Fruit fly (Drosophila melanogaster): ENCODE data around the gene bap.

Gene bap

dm6 chr3R:21393005-21393729 is 4.5 kb downstream of the bap start (continued):
- TF ChIP-seq sim (GFP tag; IDR thresholded peaks at IDR 0.05), result no peak
- no peak for TF ChIP-seq Bgb (GFP tag; IDR thresholded peaks at IDR 0.05; ENCODE audit: partially characterized antibody)
- peak; percentile 99 for TF ChIP-seq twi (tag; optimal IDR thresholded peaks at IDR 0.05)
- TF ChIP-seq CG11247 (GFP tag; IDR thresholded peaks at IDR 0.05), result no peak
- TF ChIP-seq CoRest (tag; optimal IDR thresholded peaks at IDR 0.05), result no peak
- no peak for TF ChIP-seq mld (GFP tag; IDR thresholded peaks at IDR 0.05; ENCODE audit: partially characterized antibody)
- TF ChIP-seq CG7987 (GFP tag; optimal IDR thresholded peaks at IDR 0.05), result no peak
- TF ChIP-seq C15 (GFP tag; IDR thresholded peaks at IDR 0.05), result no peak
- TF ChIP-seq ara (GFP tag; IDR thresholded peaks at IDR 0.05), result no peak
- no peak for TF ChIP-seq MTF-1 (GFP tag; optimal IDR thresholded peaks at IDR 0.05; ENCODE audit: borderline replicate concordance)
- no peak for TF ChIP-seq HLH54F (GFP tag; optimal IDR thresholded peaks at IDR 0.05)
- TF ChIP-seq CG15479 (GFP tag; optimal IDR thresholded peaks at IDR 0.05), result no peak

DNA sequence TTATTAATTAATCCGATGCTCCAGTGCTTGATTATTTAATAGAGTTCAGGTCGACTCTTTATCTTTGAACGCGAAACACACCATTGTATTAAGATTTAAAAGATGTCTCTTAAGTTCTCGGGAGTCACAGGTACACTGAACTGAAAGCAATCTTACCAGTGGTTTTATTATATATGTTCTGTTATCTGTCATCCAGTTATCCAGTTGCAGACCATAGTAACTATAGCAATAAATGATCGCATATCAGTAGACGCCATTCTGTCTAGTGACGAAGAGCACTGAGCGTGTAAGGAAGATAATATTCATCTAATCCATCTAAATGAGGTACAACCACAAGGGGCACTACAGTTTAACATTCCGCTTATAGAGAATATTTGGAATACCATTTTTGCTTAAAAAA is 11.0 kb downstream of the bap start, which contains the start of gene Ugt49B2:
Gene Ugt49B2 (minus strand): TSS at position 101 of the 400 bp plus-strand sequence.
- TF ChIP-seq Meics (GFP tag; optimal IDR thresholded peaks at IDR 0.05) (peak; percentile 73), ab (GFP tag; optimal IDR thresholded peaks at IDR 0.05) (no peak), Ada2b (GFP tag; IDR thresholded peaks at IDR 0.05) (no peak), Doc3 (GFP tag; IDR thresholded peaks at IDR 0.05; ENCODE audit: partially characterized antibody) (no peak), dimm (GFP tag; IDR thresholded peaks at IDR 0.05) (no peak), CG7357 (GFP tag; IDR thresholded peaks at IDR 0.05) (no peak), CG17802 (tag; optimal IDR thresholded peaks at IDR 0.05) (no peak), CG8388 (GFP tag; optimal IDR thresholded peaks at IDR 0.05) (no peak)

DNA sequence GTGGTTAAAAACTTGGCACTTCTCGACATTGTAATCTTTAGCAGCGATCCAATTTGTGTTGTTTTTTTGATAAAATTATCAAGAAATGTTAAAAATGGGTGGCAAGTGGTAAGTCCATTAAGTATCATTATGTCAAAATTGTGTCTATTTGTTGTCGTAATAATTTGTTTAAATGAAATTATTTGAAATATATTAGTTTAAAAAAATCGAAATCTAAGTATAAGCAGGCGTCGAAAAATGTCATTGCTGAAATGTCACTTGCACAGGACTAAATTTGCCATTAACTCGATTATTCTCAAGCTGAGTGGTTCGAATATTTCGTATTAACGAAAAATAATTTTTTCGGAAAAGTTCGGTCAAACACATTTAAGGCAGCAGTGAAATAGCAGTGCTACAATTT is 14.8 kb downstream of the bap start, which contains the start of gene CG7907:
Gene CG7907 (plus strand): TSS at position 301 of the 400 bp plus-strand sequence.
- TF ChIP-seq HLH54F (GFP tag; optimal IDR thresholded peaks at IDR 0.05) (no peak), wdn (GFP tag; IDR thresholded peaks at IDR 0.05) (no peak), C15 (GFP tag; IDR thresholded peaks at IDR 0.05) (no peak), trh (GFP tag; optimal IDR thresholded peaks at IDR 0.05) (no peak), zen (tag; optimal IDR thresholded peaks at IDR 0.05) (no peak), CG8924 (tag; optimal IDR thresholded peaks at IDR 0.05) (no peak), Optix (GFP tag; IDR thresholded peaks at IDR 0.05) (no peak), Nf-YC (tag; optimal IDR thresholded peaks at IDR 0.05) (no peak), mirr (GFP tag; optimal IDR thresholded peaks at IDR 0.05) (no peak), Tbp (GFP tag; optimal IDR thresholded peaks at IDR 0.05) (no peak), CG10209 (GFP tag; optimal IDR thresholded peaks at IDR 0.05) (no peak), ara (GFP tag; IDR thresholded peaks at IDR 0.05) (no peak), Xrp1 (GFP tag; IDR thresholded peaks at IDR 0.05) (no peak), Sry-δ (GFP tag; optimal IDR thresholded peaks at IDR 0.05) (no peak), TFAM (GFP tag; optimal IDR thresholded peaks at IDR 0.05) (no peak)

dm6 chr3R:21406708-21407107 is 18.0 kb downstream of the bap start:
- TF ChIP-seq Nf-YA (GFP tag; IDR thresholded peaks at IDR 0.05) (no peak), chif (GFP tag; optimal IDR thresholded peaks at IDR 0.05) (no peak), sisA (GFP tag; IDR thresholded peaks at IDR 0.05) (no peak), stwl (tag; optimal IDR thresholded peaks at IDR 0.05) (peak; percentile 94), NfI (GFP tag; optimal IDR thresholded peaks at IDR 0.05) (no peak), Neu2 (GFP tag; optimal IDR thresholded peaks at IDR 0.05; ENCODE audit: borderline replicate concordance) (no peak), gsb-n (tag; optimal IDR thresholded peaks at IDR 0.05) (no peak), unc-4 (GFP tag; IDR thresholded peaks at IDR 0.05; ENCODE audit: partially characterized antibody) (peak; percentile 68), bbx (GFP tag; IDR thresholded peaks at IDR 0.05; ENCODE audit: partially characterized antibody) (peak; percentile 52; the same call in 1 of the 2 replicates), HmgZ (tag; optimal IDR thresholded peaks at IDR 0.05) (no peak), CG3163 (GFP tag; optimal IDR thresholded peaks at IDR 0.05) (no peak), sima (GFP tag; optimal IDR thresholded peaks at IDR 0.05) (no peak), pb (GFP tag; optimal IDR thresholded peaks at IDR 0.05) (no peak), CG43689 (GFP tag; IDR thresholded peaks at IDR 0.05) (no peak), CG4820 (GFP tag; optimal IDR thresholded peaks at IDR 0.05) (no peak)
